Worm (Caenorhabditis elegans): ENCODE data around the gene ifa-3.

Gene ifa-3

DNA sequence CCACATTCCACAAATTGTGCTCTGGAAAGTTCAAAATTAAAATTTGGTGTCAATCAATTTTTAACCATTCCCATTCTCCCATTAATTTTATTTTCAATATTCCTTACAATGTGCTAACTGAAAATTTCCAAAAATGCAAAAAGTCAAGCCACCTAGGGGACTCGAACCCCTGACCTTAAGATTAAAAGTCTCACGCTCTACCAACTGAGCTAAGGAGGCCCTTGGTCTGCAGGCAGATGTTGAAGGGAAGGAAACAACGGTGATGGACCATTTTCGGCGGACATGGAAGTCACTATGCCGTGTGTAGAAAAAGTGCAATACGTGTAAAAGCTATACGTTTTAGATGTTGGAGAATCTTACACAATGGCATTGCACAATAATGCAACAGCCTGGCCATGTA, 52.1 kb downstream of the ifa-3 start:
- TF ChIP-seq cog-1 (tag; optimal IDR thresholded peaks at IDR 0.05) (no peak), flt-1 (GFP tag; IDR thresholded peaks at IDR 0.05) (peak; percentile 64; the same call in 1 of the 2 replicates), T22C8.4 (GFP tag; IDR thresholded peaks at IDR 0.05) (no peak)

All from whole organism, midembryonic.